Fruit fly (Drosophila melanogaster): ENCODE data around the gene CG7884.

Gene CG7884

dm6 chrX:19211982-19212381 is 8.4 kb upstream of the CG7884 start, which contains the start of gene CG14195:
TSS of gene CG14195 (minus strand) at chrX:19212082.
- TF ChIP-seq Bteb2 (GFP tag; optimal IDR thresholded peaks at IDR 0.05), result no peak
- TF ChIP-seq MBD-R2 (GFP tag; IDR thresholded peaks at IDR 0.05), result no peak
- TF ChIP-seq tap (tag; optimal IDR thresholded peaks at IDR 0.05), result no peak
- no peak for TF ChIP-seq esg (GFP tag; conservative IDR thresholded peaks at IDR 0.05)
- TF ChIP-seq CG30403 (GFP tag; optimal IDR thresholded peaks at IDR 0.05), result no peak
- no peak for TF ChIP-seq grau (tag; optimal IDR thresholded peaks at IDR 0.05)
- no peak for TF ChIP-seq CG10543 (GFP tag; optimal IDR thresholded peaks at IDR 0.05)
- no peak for TF ChIP-seq CG14050 (GFP tag; IDR thresholded peaks at IDR 0.05)
- TF ChIP-seq Stat92E (GFP tag; optimal IDR thresholded peaks at IDR 0.05), result no peak
- TF ChIP-seq sima (GFP tag; optimal IDR thresholded peaks at IDR 0.05), result no peak
- TF ChIP-seq row (GFP tag; IDR thresholded peaks at IDR 0.05), result no peak
- TF ChIP-seq CG11695 (GFP tag; IDR thresholded peaks at IDR 0.05), result no peak

- no peak for TF ChIP-seq CG13287 (GFP tag; IDR thresholded peaks at IDR 0.05; ENCODE audit: partially characterized antibody)
- TF ChIP-seq CG9727 (GFP tag; optimal IDR thresholded peaks at IDR 0.05), result no peak
- peak; percentile 15 for TF ChIP-seq Med (GFP tag)
Measured at dm6 chrX:19212954-19213353, 7.5 kb upstream of the CG7884 start, which contains the start of gene Mur18B. TSS of gene Mur18B (plus strand) at chrX:19213254.

- TF ChIP-seq oc (tag; optimal IDR thresholded peaks at IDR 0.05) (no peak), Optix (GFP tag; IDR thresholded peaks at IDR 0.05) (no peak), CG2712 (tag; optimal IDR thresholded peaks at IDR 0.05) (no peak), fd3F (GFP tag; optimal IDR thresholded peaks at IDR 0.05) (no peak), exex (tag; optimal IDR thresholded peaks at IDR 0.05) (peak; percentile 34), grn (GFP tag; optimal IDR thresholded peaks at IDR 0.05) (peak; percentile 38), Sin3A (optimal IDR thresholded peaks at IDR 0.05) (no peak)
Measured at dm6 chrX:19215215-19215614, 5.2 kb upstream of the CG7884 start, which contains the start of gene Muc18B. TSS of gene Muc18B (plus strand) at chrX:19215515.

- no peak for TF ChIP-seq chm (GFP tag; IDR thresholded peaks at IDR 0.05)
- TF ChIP-seq CG18599 (GFP tag; optimal IDR thresholded peaks at IDR 0.05), result peak; percentile 39
- no peak for TF ChIP-seq zf30C (GFP tag; optimal IDR thresholded peaks at IDR 0.05)
- peak; percentile 77 for TF ChIP-seq grn (GFP tag; optimal IDR thresholded peaks at IDR 0.05)
- no peak for TF ChIP-seq CG15514 (GFP tag; optimal IDR thresholded peaks at IDR 0.05)
- no peak for TF ChIP-seq wek (GFP tag; optimal IDR thresholded peaks at IDR 0.05)
- peak; percentile 14 for TF ChIP-seq CG3995 (GFP tag; optimal IDR thresholded peaks at IDR 0.05)
- peak; percentile 98 for TF ChIP-seq exex (tag; optimal IDR thresholded peaks at IDR 0.05)
- TF ChIP-seq CG7786 (GFP tag; optimal IDR thresholded peaks at IDR 0.05), result no peak
- peak; percentile 66 for TF ChIP-seq lab (GFP tag; optimal IDR thresholded peaks at IDR 0.05)
- TF ChIP-seq mirr (GFP tag; optimal IDR thresholded peaks at IDR 0.05), result peak; percentile 16
Measured at dm6 chrX:19216671-19217070, 3.8 kb upstream of the CG7884 start.

dm6 chrX:19220963-19221572 is 646 bp downstream of the CG7884 start:
- TF ChIP-seq Dbx (GFP tag; IDR thresholded peaks at IDR 0.05) (no peak), twi (tag; optimal IDR thresholded peaks at IDR 0.05) (peak; percentile 34), Dp (GFP tag; optimal IDR thresholded peaks at IDR 0.05) (no peak), prd (optimal IDR thresholded peaks at IDR 0.05) (no peak), prd (GFP tag; IDR thresholded peaks at IDR 0.05) (peak; percentile 13; the same call in 1 of the 3 replicates), Fer2 (tag; optimal IDR thresholded peaks at IDR 0.05) (no peak), kni (GFP tag; optimal IDR thresholded peaks at IDR 0.05) (peak; percentile 35), CG13424 (tag; optimal IDR thresholded peaks at IDR 0.05) (no peak), Scr (GFP tag; IDR thresholded peaks at IDR 0.05; ENCODE audit: partially characterized antibody) (no peak), tll (GFP tag; optimal IDR thresholded peaks at IDR 0.05) (peak in 1 of 2 experiments; percentile 18), CG18599 (GFP tag; optimal IDR thresholded peaks at IDR 0.05) (no peak), CG6791 (GFP tag; IDR thresholded peaks at IDR 0.05; ENCODE audit: partially characterized antibody) (peak; percentile 11; the same call in 1 of the 3 replicates), grn (GFP tag; optimal IDR thresholded peaks at IDR 0.05) (peak; percentile 26), gsb-n (tag; optimal IDR thresholded peaks at IDR 0.05) (no peak), dati (GFP tag; IDR thresholded peaks at IDR 0.05) (no peak)

Data from whole organism, embryonic.